Worm (Caenorhabditis elegans) whole organism, late embryonic: ENCODE results near the gene F09E5.8.

ENCODE experiments used
- C08G9.2 ChIP-seq: sonication (generic microtip); optimal IDR thresholded peaks from 2 replicates; lab custom pipeline; 2016; ENCODE audit warnings: mild to moderate bottlenecking, missing genetic modification characterization, moderate library complexity, missing compliant biosample characterization
- F13H6.1 ChIP-seq: sonication (generic microtip); optimal IDR thresholded peaks from 2 replicates; lab custom pipeline; 2016; ENCODE audit warnings: missing genetic modification characterization, missing compliant biosample characterization
- K02D7.2 ChIP-seq: sonication (generic microtip); optimal IDR thresholded peaks from 2 replicates; lab custom pipeline; 2017; ENCODE audit warnings: mild to moderate bottlenecking, missing genetic modification characterization, missing compliant biosample characterization
- K09A11.1 ChIP-seq: sonication (generic microtip); optimal IDR thresholded peaks from 2 replicates; lab custom pipeline; 2017; ENCODE audit warnings: antibody characterized with exemption, mild to moderate bottlenecking, missing genetic modification characterization, missing compliant biosample characterization; ENCODE audit not compliant: insufficient read depth
- Y22D7AL.16 ChIP-seq: sonication (generic microtip); optimal IDR thresholded peaks from 2 replicates; lab custom pipeline; 2016; ENCODE audit warnings: missing genetic modification characterization, missing compliant biosample characterization
- ahr-1 ChIP-seq: sonication (generic microtip); optimal IDR thresholded peaks from 2 replicates; lab custom pipeline; 2016; ENCODE audit warnings: missing genetic modification characterization, missing compliant biosample characterization
- ceh-14 ChIP-seq: sonication (generic microtip); optimal IDR thresholded peaks from 2 replicates; lab custom pipeline; 2016; ENCODE audit warnings: missing genotype, missing genetic modification characterization, missing compliant biosample characterization
- ceh-18 ChIP-seq: sonication (generic microtip); optimal IDR thresholded peaks from 2 replicates; lab custom pipeline; 2016; ENCODE audit warnings: missing genetic modification characterization, missing compliant biosample characterization
- ceh-22 ChIP-seq: sonication (generic microtip); optimal IDR thresholded peaks from 2 replicates; lab custom pipeline; 2017; ENCODE audit warnings: missing biosample characterization, missing genetic modification characterization
- ceh-31 ChIP-seq: sonication (generic microtip); optimal IDR thresholded peaks from 2 replicates; lab custom pipeline; 2016; ENCODE audit warnings: missing genetic modification characterization, missing compliant biosample characterization
- ceh-34 ChIP-seq: sonication (generic microtip); optimal IDR thresholded peaks from 2 replicates; lab custom pipeline; 2016; ENCODE audit warnings: mild to moderate bottlenecking, missing genetic modification characterization, missing compliant biosample characterization
- ceh-45 ChIP-seq: fragments of 200-800 bp; sonication (Bioruptor generic); IDR thresholded peaks from 2 replicates; pipeline ENCODE4 v1.3.6; 2022; ENCODE audit warnings: missing genetic modification reagents, missing genetic modification characterization, missing compliant biosample characterization
- ceh-9 ChIP-seq: sonication (generic microtip); optimal IDR thresholded peaks from 2 replicates; lab custom pipeline; 2016; ENCODE audit warnings: mild to moderate bottlenecking, missing genetic modification characterization, inconsistent platforms, missing compliant biosample characterization
- che-1 ChIP-seq: sonication (generic microtip); optimal IDR thresholded peaks from 2 replicates; lab custom pipeline; 2016; ENCODE audit warnings: mild to moderate bottlenecking, missing genetic modification characterization, missing compliant biosample characterization
- dmd-4 ChIP-seq: sonication (generic microtip); optimal IDR thresholded peaks from 2 replicates; lab custom pipeline; 2016; ENCODE audit warnings: borderline replicate concordance, missing genetic modification characterization, missing compliant biosample characterization
- elt-2 ChIP-seq: sonication (generic microtip); optimal IDR thresholded peaks from 2 replicates; lab custom pipeline; 2016; ENCODE audit warnings: missing genetic modification reagents, missing genetic modification characterization, missing compliant biosample characterization
- eyg-1 ChIP-seq: sonication (generic microtip); optimal IDR thresholded peaks from 2 replicates; lab custom pipeline; 2016; ENCODE audit warnings: missing genotype, missing genetic modification characterization, missing compliant biosample characterization
- fax-1 ChIP-seq: sonication (generic microtip); optimal IDR thresholded peaks from 2 replicates; lab custom pipeline; 2016; ENCODE audit warnings: missing genotype, missing genetic modification characterization, missing compliant biosample characterization
- hlh-15 ChIP-seq: sonication (generic microtip); optimal IDR thresholded peaks from 2 replicates; lab custom pipeline; 2016; ENCODE audit warnings: missing genetic modification characterization, missing compliant biosample characterization
- hlh-30 ChIP-seq: sonication (generic microtip); optimal IDR thresholded peaks from 2 replicates; lab custom pipeline; 2017; ENCODE audit warnings: antibody characterized with exemption, missing genetic modification characterization, missing compliant biosample characterization; ENCODE audit not compliant: insufficient read depth
- lin-11 ChIP-seq: fragments of 200-800 bp; sonication (Bioruptor generic); optimal IDR thresholded peaks from 2 replicates; lab custom pipeline; 2018; ENCODE audit warnings: mild to moderate bottlenecking, missing genetic modification characterization, missing compliant biosample characterization
- mec-3 ChIP-seq: sonication (generic microtip); optimal IDR thresholded peaks from 2 replicates; lab custom pipeline; 2016; ENCODE audit warnings: borderline replicate concordance, missing genetic modification characterization, missing compliant biosample characterization
- nfya-1 ChIP-seq: sonication (generic microtip); optimal IDR thresholded peaks from 2 replicates; lab custom pipeline; 2017; ENCODE audit warnings: missing genetic modification characterization, mild to moderate bottlenecking, missing compliant biosample characterization, antibody characterized with exemption, moderate library complexity
- pag-3 ChIP-seq: sonication (generic microtip); optimal IDR thresholded peaks from 2 replicates; lab custom pipeline; 2016; ENCODE audit warnings: missing compliant biosample characterization, missing genetic modification characterization, borderline replicate concordance
- pat-9 ChIP-seq: fragments of 200-800 bp; sonication (Bioruptor generic); optimal IDR thresholded peaks from 2 replicates; lab custom pipeline; 2018; ENCODE audit warnings: mild to moderate bottlenecking, missing genetic modification characterization, moderate library complexity, missing compliant biosample characterization
- pax-1 ChIP-seq: fragments of 150-350 bp; optimal IDR thresholded peaks from 2 replicates; lab custom pipeline; 2014; ENCODE audit warnings: missing biosample characterization, missing genetic modification characterization
- pha-2 ChIP-seq: sonication (generic microtip); optimal IDR thresholded peaks from 2 replicates; lab custom pipeline; 2017; ENCODE audit warnings: mild to moderate bottlenecking, missing genetic modification characterization, missing compliant biosample characterization
- pha-4 ChIP-seq: fragments of 150-350 bp; optimal IDR thresholded peaks from 2 replicates; lab custom pipeline; 2018; ENCODE audit warnings: missing biosample characterization, missing genetic modification reagents, missing genetic modification characterization
- pqm-1 ChIP-seq: sonication (generic microtip); optimal IDR thresholded peaks from 2 replicates; lab custom pipeline; 2016; ENCODE audit warnings: missing genetic modification characterization, missing compliant biosample characterization
- pros-1 ChIP-seq: fragments of 150-350 bp; optimal IDR thresholded peaks from 2 replicates; lab custom pipeline; 2014; ENCODE audit warnings: missing biosample characterization, missing genetic modification reagents, missing genetic modification characterization
- sdc-2 ChIP-seq: sonication (generic microtip); optimal IDR thresholded peaks from 2 replicates; lab custom pipeline; 2016; ENCODE audit warnings: missing genotype, missing genetic modification characterization, missing compliant biosample characterization
- sox-2 ChIP-seq: fragments of 200-800 bp; sonication (Bioruptor generic); IDR thresholded peaks from 2 replicates; pipeline ENCODE4 v1.3.6; 2022; ENCODE audit warnings: missing genetic modification reagents, missing genetic modification characterization, missing compliant biosample characterization
- ttx-3 ChIP-seq: sonication (generic microtip); optimal IDR thresholded peaks from 2 replicates; lab custom pipeline; 2016; ENCODE audit warnings: missing genetic modification reagents, missing genetic modification characterization, missing compliant biosample characterization
- unc-3 ChIP-seq, 2 experiments: fragments of 200-800 bp in 1 of 2; sonication (Bioruptor generic) in 1 of 2; sonication (generic microtip) in 1 of 2; conservative IDR thresholded peaks in 1 of 2; optimal IDR thresholded peaks in 1 of 2; 2 replicates each; pipeline versions ENCODE4 v1.3.6 to Lab custom; 2016 to 2022; ENCODE audit warnings: missing compliant biosample characterization in 2 of 2, missing genetic modification characterization in 2 of 2, missing genetic modification reagents in 1 of 2
- unc-42 ChIP-seq: sonication (generic microtip); optimal IDR thresholded peaks from 2 replicates; lab custom pipeline; 2016; ENCODE audit warnings: missing genotype, missing genetic modification characterization, missing compliant biosample characterization
- unc-55 ChIP-seq: sonication (generic microtip); optimal IDR thresholded peaks from 2 replicates; lab custom pipeline; 2017; ENCODE audit warnings: missing biosample characterization, missing genetic modification reagents, missing genetic modification characterization
- ztf-16 ChIP-seq: sonication (generic microtip); optimal IDR thresholded peaks from 2 replicates; lab custom pipeline; 2017; ENCODE audit warnings: missing genetic modification characterization, missing compliant biosample characterization

The F09E5.8 gene

DNA sequence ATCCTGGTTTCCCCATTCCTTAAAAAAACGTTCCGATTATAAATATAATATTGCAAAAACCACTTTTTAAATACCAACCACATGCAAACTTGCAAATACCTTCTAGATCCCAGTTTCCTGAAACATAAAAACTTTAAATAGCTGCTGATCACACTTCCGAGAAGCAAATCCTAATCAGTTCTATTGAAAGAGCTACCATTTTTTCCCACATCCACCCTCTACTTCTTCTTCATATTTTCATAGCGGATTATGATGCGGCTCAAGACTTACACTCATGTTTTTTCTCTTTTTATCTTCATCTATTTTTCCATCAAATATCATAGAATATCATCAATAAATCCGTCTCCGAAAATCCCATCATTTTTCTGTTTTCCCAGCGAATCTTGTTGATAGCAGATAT is 23.6 kb upstream of the F09E5.8 start:
- no peak for TF ChIP-seq hlh-30
- no peak for TF ChIP-seq elt-2 (tag; lab: Kevin White, UChicago)
- no peak for TF ChIP-seq K02D7.2 (tag; lab: Kevin White, UChicago)
- no peak for TF ChIP-seq F13H6.1 (tag; lab: Kevin White, UChicago)
- TF ChIP-seq mec-3: no peak
- TF ChIP-seq sox-2 (GFP tag; lab: Robert Waterston, UW): no peak
- TF ChIP-seq, all 69 proteins: peak for 0

DNA sequence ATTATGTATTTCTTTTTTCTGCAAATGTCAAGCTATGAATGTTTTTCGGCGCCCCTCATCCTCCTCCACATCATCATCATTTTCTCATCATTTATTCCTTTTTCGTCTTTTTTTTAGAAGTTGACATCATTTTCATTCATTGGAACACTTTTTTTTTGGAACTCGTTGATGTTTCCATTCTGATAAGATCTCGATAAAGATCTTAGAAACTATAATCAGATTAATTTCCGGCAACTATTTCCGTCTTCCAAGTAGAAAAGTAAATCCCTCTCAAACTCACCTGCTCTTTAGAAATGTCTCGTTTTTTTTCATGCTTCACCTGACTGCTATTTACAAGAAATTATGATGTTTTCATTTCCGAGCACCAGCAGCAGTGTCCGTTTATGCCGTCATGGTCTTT is 21.6 kb upstream of the F09E5.8 start:
- TF ChIP-seq che-1 (tag; lab: Kevin White, UChicago) (no peak), sox-2 (GFP tag; lab: Robert Waterston, UW) (no peak), unc-3 (GFP tag; conservative IDR thresholded peaks at IDR 0.05; lab: Robert Waterston, UW) (no peak), unc-3 (tag; optimal IDR thresholded peaks at IDR 0.05; lab: Kevin White, UChicago) (no peak), ceh-34 (tag; lab: Kevin White, UChicago) (no peak), pha-4 (tag; lab: Kevin White, UChicago) (no peak), ceh-9 (tag; lab: Kevin White, UChicago) (no peak), ttx-3 (no peak), pha-2 (no peak), dmd-4 (tag; lab: Kevin White, UChicago) (no peak), C08G9.2 (no peak), F13H6.1 (tag; lab: Kevin White, UChicago) (no peak), eyg-1 (tag; lab: Kevin White, UChicago) (no peak), pros-1 (no peak), ztf-16 (tag; lab: Kevin White, UChicago) (no peak), unc-42 (tag; lab: Kevin White, UChicago) (no peak), K02D7.2 (tag; lab: Kevin White, UChicago) (no peak)
- TF ChIP-seq, all 69 proteins: peak for 0

DNA sequence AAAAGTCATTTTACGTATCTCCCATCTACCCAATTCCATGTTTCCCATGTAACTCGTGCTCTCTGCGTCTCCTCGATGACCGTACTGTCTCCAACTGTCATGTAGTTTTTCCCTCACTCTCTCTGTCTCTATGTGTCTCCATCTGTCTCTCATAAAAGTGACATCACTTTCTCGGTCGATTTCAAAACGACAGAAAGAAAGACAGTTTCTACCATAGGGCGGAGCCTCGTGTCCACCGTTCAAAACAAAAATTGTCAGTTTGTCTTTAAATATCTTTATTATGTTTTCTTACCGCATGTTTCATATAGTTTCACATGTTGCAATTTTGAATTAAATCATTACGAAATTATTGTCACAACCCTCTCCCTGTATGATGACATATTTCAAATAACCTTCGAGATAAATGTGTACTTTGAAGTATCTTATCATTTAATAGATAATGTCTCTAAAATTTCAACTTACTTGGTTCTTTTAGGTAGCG is 20.2 kb upstream of the F09E5.8 start:
- TF ChIP-seq ceh-14 (no peak), Y22D7AL.16 (tag; lab: Kevin White, UChicago) (no peak), pag-3 (tag; lab: Kevin White, UChicago) (no peak), ahr-1 (tag; lab: Kevin White, UChicago) (no peak), pax-1 (tag; lab: Kevin White, UChicago) (peak; percentile 52), pros-1 (no peak), pat-9 (no peak), ztf-16 (tag; lab: Kevin White, UChicago) (no peak), ceh-31 (peak; percentile 31), ceh-45 (GFP tag; lab: Robert Waterston, UW) (no peak), nfya-1 (peak; percentile 70), unc-55 (GFP tag; lab: Kevin White, UChicago) (peak; percentile 88), ceh-18 (tag; lab: Kevin White, UChicago) (peak; percentile 57), hlh-30 (peak; percentile 48), mec-3 (no peak), sdc-2 (tag; lab: Kevin White, UChicago) (no peak), elt-2 (tag; lab: Kevin White, UChicago) (peak; percentile 59), unc-3 (GFP tag; conservative IDR thresholded peaks at IDR 0.05; lab: Robert Waterston, UW) (no peak), unc-3 (tag; optimal IDR thresholded peaks at IDR 0.05; lab: Kevin White, UChicago) (no peak), C08G9.2 (no peak), fax-1 (tag; lab: Kevin White, UChicago) (no peak), pqm-1 (tag; lab: Kevin White, UChicago) (peak; percentile 55)

DNA sequence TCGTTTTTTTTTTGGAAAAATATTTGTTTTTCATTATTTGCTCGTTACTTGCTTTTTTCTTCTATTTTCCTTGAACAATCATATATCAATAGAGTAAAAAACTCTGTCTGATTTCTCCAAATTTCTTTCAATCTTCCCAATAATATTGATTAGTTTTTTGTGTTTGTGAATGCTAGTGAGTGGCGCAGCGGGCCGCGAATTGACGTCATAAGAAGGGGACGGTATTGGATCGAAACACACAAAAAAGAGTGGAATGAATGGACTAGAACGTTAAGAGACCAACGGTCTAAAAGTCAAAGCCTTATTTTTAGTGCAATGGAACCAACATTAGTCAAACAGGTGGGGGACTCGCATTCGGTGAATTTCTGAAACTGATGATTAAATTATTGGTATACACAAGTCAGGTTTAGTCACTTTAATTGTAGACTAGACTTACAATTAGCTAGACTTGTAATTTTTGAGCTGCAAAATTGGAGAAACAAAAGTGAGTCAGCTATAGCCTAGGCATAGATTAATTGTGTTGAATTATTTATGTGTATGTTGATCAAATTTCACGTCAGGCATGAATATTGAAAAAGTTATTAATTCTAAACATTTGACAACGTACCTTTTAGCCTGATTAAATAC is 18.7 kb upstream of the F09E5.8 start:
- TF ChIP-seq lin-11 (tag; lab: Kevin White, UChicago): no peak
- no peak for TF ChIP-seq hlh-15 (tag; lab: Kevin White, UChicago)
- no peak for TF ChIP-seq K02D7.2 (tag; lab: Kevin White, UChicago)
- no peak for TF ChIP-seq K09A11.1
- TF ChIP-seq elt-2 (tag; lab: Kevin White, UChicago): no peak
- no peak for TF ChIP-seq ceh-22 (tag; lab: Kevin White, UChicago)
- TF ChIP-seq unc-42 (tag; lab: Kevin White, UChicago): no peak
- no peak for TF ChIP-seq fax-1 (tag; lab: Kevin White, UChicago)
- no peak for TF ChIP-seq ttx-3
- TF ChIP-seq ceh-31: no peak
- TF ChIP-seq Y22D7AL.16 (tag; lab: Kevin White, UChicago): no peak
